Worm (Caenorhabditis elegans): Measurements from ENCODE around the gene srw-2.

The srw-2 gene

DNA sequence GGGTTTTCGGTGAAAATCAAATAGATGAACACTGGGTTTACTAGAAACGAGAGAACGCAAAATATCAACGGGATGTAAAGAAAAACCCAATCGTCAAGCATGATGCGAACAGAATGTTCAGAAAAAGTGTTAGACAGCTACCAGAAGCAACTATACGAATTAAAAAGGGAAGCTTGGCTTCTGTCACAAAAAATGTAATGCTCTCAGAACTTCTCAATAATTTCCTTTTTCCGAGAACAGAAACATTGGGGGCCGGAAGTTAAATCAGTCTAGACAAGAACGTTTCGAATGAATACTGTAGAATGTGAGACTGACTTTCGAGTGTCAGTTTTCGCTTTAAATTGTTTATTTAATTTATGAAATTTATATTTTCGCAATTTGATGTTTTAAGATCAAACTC is 29.1 kb downstream of the srw-2 start, which contains the start of gene srj-54:
Gene srj-54 (minus strand): TSS at position 101 of the 400 bp plus-strand sequence.
- TF ChIP-seq sea-1 (GFP tag; conservative IDR thresholded peaks at IDR 0.05) = no peak
- TF ChIP-seq F13C5.2 (tag; optimal IDR thresholded peaks at IDR 0.05) = no peak
- TF ChIP-seq flt-1 (GFP tag; IDR thresholded peaks at IDR 0.05) = no peak
- no peak for TF ChIP-seq ama-1 (optimal IDR thresholded peaks at IDR 0.05)
- TF ChIP-seq scrt-1 (GFP tag; IDR thresholded peaks at IDR 0.05) = no peak
- TF ChIP-seq aly-1 (tag; optimal IDR thresholded peaks at IDR 0.05) = no peak
- TF ChIP-seq B0310.2 (tag; optimal IDR thresholded peaks at IDR 0.05) = no peak
- TF ChIP-seq tbx-37 (GFP tag; conservative IDR thresholded peaks at IDR 0.05) = no peak
- TF ChIP-seq ets-7 (tag; optimal IDR thresholded peaks at IDR 0.05) = no peak
- no peak for TF ChIP-seq tbx-11 (GFP tag; IDR thresholded peaks at IDR 0.05)
- no peak for TF ChIP-seq ceh-13 (GFP tag; optimal IDR thresholded peaks at IDR 0.05)
- TF ChIP-seq tra-4 (tag; optimal IDR thresholded peaks at IDR 0.05) = no peak
- no peak for TF ChIP-seq ceh-36 (tag; optimal IDR thresholded peaks at IDR 0.05)
- TF ChIP-seq pes-1 (GFP tag; IDR thresholded peaks at IDR 0.05) = no peak

DNA sequence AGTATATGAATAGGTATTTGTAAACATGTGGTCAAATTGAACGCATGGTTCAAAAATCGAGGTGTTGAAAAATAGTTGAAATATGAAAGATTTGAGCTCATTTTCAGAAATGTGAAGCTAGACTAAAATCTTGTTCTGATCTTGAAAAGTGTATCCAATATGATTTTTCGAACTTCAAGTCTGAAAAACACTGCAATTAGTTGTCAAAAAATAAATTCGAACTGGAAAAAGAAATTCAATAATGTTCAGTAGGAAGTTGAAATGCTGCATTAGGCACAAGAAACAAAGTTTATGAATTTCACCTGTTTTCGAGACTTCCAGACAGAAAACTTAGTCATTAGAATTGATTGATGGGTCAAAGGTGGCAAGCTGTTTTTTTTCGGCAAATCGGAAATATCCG is 30.8 kb downstream of the srw-2 start, which contains the start of gene srh-270:
Gene srh-270 (minus strand): TSS at position 101 of the 400 bp plus-strand sequence.
- TF ChIP-seq pes-1 (GFP tag; IDR thresholded peaks at IDR 0.05) (no peak), ets-7 (tag; optimal IDR thresholded peaks at IDR 0.05) (no peak), sea-1 (GFP tag; conservative IDR thresholded peaks at IDR 0.05) (no peak), hmg-4 (GFP tag; optimal IDR thresholded peaks at IDR 0.05) (no peak), tbx-11 (GFP tag; IDR thresholded peaks at IDR 0.05) (no peak), tbx-37 (GFP tag; conservative IDR thresholded peaks at IDR 0.05) (no peak), hmbx-1 (tag; optimal IDR thresholded peaks at IDR 0.05) (no peak), tra-4 (tag; optimal IDR thresholded peaks at IDR 0.05) (no peak), aly-1 (tag; optimal IDR thresholded peaks at IDR 0.05) (no peak), ama-1 (optimal IDR thresholded peaks at IDR 0.05) (no peak), flt-1 (GFP tag; IDR thresholded peaks at IDR 0.05) (no peak), F13C5.2 (tag; optimal IDR thresholded peaks at IDR 0.05) (no peak), scrt-1 (GFP tag; IDR thresholded peaks at IDR 0.05) (no peak)

DNA sequence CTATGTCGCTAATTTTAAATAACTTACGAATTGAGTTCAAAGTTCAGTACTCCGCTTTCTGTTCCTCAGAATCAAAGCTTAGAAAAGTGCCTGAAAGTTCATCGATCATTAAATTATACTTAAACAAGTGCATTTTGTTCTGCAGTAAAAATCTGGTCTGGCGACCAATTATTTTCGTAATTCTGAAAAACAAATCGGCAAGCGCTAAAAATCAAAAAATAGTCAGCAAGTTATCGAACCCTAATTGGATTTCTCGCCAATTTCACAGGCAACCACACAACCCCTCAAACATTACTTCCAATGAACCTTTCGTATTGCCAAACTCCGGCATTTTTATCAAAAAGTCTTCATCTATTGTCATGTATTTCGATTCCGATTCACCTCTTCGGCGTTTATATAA is 32.4 kb downstream of the srw-2 start, which contains the start of gene srh-272:
Gene srh-272 (plus strand): TSS at position 301 of the 400 bp plus-strand sequence.
- TF ChIP-seq hmbx-1 (tag; optimal IDR thresholded peaks at IDR 0.05) (no peak), scrt-1 (GFP tag; IDR thresholded peaks at IDR 0.05) (no peak), tbx-11 (GFP tag; IDR thresholded peaks at IDR 0.05) (no peak), F13C5.2 (tag; optimal IDR thresholded peaks at IDR 0.05) (no peak), hmg-4 (GFP tag; optimal IDR thresholded peaks at IDR 0.05) (no peak), tbx-37 (GFP tag; conservative IDR thresholded peaks at IDR 0.05) (no peak), aly-1 (tag; optimal IDR thresholded peaks at IDR 0.05) (no peak)

DNA sequence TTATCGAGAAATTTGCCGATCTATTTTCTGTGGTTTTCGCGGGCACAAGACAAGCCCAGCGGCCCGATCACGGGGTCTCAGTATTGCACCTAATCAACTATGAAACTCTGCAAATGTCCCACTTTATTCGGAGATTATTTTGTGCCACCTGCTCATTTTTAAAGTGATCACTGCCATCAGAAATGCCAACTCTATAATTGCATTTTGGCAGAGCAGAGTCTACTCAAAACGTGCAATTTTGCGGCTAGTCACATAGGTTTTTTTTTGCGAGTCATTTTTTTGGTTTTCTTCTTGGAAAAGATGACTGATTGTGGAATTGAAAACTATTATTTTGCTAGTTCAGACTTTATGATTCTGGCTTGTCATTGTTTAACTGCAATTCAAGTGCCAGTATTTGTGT is 34.2 kb downstream of the srw-2 start, which contains the start of gene srh-240:
Gene srh-240 (plus strand): TSS at position 301 of the 400 bp plus-strand sequence.
- TF ChIP-seq hmg-4 (GFP tag; optimal IDR thresholded peaks at IDR 0.05) (no peak), ets-7 (tag; optimal IDR thresholded peaks at IDR 0.05) (no peak), ceh-13 (GFP tag; optimal IDR thresholded peaks at IDR 0.05) (no peak), B0310.2 (tag; optimal IDR thresholded peaks at IDR 0.05) (no peak), F13C5.2 (tag; optimal IDR thresholded peaks at IDR 0.05) (no peak), ceh-36 (tag; optimal IDR thresholded peaks at IDR 0.05) (no peak), hnd-1 (tag; optimal IDR thresholded peaks at IDR 0.05) (no peak), tbx-11 (GFP tag; IDR thresholded peaks at IDR 0.05) (no peak), aly-1 (tag; optimal IDR thresholded peaks at IDR 0.05) (no peak), tbx-37 (GFP tag; conservative IDR thresholded peaks at IDR 0.05) (no peak), flt-1 (GFP tag; IDR thresholded peaks at IDR 0.05) (no peak), sea-1 (GFP tag; conservative IDR thresholded peaks at IDR 0.05) (no peak)

DNA sequence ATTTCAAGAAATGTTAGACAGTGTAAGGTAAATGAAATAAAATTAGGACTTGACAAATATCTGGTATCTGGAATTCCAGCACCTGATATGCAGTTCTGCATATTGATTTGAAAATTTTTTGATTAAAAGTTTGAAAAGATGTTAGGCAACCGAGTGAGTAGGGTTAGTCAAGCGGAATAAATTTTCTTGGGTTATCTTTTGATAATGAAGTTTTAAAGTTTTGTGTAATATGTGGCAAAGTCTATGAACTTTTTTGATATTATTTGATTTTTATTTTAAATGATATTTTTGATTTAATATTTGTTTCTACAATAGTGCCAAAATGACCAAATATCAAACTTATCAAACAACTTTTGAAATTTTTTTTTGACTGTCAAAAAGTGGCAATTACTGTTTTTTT is 38.8 kb downstream of the srw-2 start, which contains the start of gene srh-241:
Gene srh-241 (minus strand): TSS at position 101 of the 400 bp plus-strand sequence.
- no peak for TF ChIP-seq aly-1 (tag; optimal IDR thresholded peaks at IDR 0.05)
- TF ChIP-seq ceh-13 (GFP tag; optimal IDR thresholded peaks at IDR 0.05) = no peak
- no peak for TF ChIP-seq flt-1 (GFP tag; IDR thresholded peaks at IDR 0.05)
- TF ChIP-seq hmg-4 (GFP tag; optimal IDR thresholded peaks at IDR 0.05) = no peak
- TF ChIP-seq B0310.2 (tag; optimal IDR thresholded peaks at IDR 0.05) = no peak
- TF ChIP-seq ets-7 (tag; optimal IDR thresholded peaks at IDR 0.05) = no peak
- no peak for TF ChIP-seq tbx-11 (GFP tag; IDR thresholded peaks at IDR 0.05)
- no peak for TF ChIP-seq hnd-1 (tag; optimal IDR thresholded peaks at IDR 0.05)
- no peak for TF ChIP-seq sea-1 (GFP tag; conservative IDR thresholded peaks at IDR 0.05)
- TF ChIP-seq hmbx-1 (tag; optimal IDR thresholded peaks at IDR 0.05) = no peak
- no peak for TF ChIP-seq tbx-37 (GFP tag; conservative IDR thresholded peaks at IDR 0.05)
- no peak for TF ChIP-seq ama-1 (optimal IDR thresholded peaks at IDR 0.05)
- no peak for TF ChIP-seq ceh-36 (tag; optimal IDR thresholded peaks at IDR 0.05)
- TF ChIP-seq tra-4 (tag; optimal IDR thresholded peaks at IDR 0.05) = no peak
- no peak for TF ChIP-seq F13C5.2 (tag; optimal IDR thresholded peaks at IDR 0.05)

DNA sequence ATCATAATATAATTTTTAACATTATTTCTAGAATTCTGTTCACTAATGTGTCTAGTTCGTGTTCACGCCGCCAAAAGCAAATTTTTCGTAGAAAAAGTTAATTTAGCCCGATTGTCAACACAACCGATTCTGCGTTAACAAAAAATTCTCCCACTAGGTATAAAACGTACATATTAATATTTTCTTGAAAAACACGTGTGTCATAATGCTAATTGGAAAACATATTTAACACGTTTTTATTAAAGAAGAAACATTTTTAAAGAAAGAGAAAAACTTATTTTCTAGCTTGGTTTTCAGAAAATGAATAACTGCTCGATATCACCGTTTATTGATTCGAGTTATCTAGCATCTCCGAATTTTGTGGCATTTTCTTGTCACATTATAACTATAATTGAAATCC is 39.4 kb downstream of the srw-2 start, which contains the start of gene srh-243:
Gene srh-243 (plus strand): TSS at position 301 of the 400 bp plus-strand sequence.
- no peak for TF ChIP-seq sea-1 (GFP tag; conservative IDR thresholded peaks at IDR 0.05)
- TF ChIP-seq flt-1 (GFP tag; IDR thresholded peaks at IDR 0.05) = no peak
- no peak for TF ChIP-seq hnd-1 (tag; optimal IDR thresholded peaks at IDR 0.05)
- no peak for TF ChIP-seq tbx-11 (GFP tag; IDR thresholded peaks at IDR 0.05)
- no peak for TF ChIP-seq tbx-37 (GFP tag; conservative IDR thresholded peaks at IDR 0.05)
- TF ChIP-seq aly-1 (tag; optimal IDR thresholded peaks at IDR 0.05) = no peak
- TF ChIP-seq F13C5.2 (tag; optimal IDR thresholded peaks at IDR 0.05) = no peak
- no peak for TF ChIP-seq ama-1 (optimal IDR thresholded peaks at IDR 0.05)
- no peak for TF ChIP-seq hmbx-1 (tag; optimal IDR thresholded peaks at IDR 0.05)
- no peak for TF ChIP-seq ets-7 (tag; optimal IDR thresholded peaks at IDR 0.05)
- no peak for TF ChIP-seq scrt-1 (GFP tag; IDR thresholded peaks at IDR 0.05)
- TF ChIP-seq hmg-4 (GFP tag; optimal IDR thresholded peaks at IDR 0.05) = no peak
- TF ChIP-seq ceh-36 (tag; optimal IDR thresholded peaks at IDR 0.05) = no peak
- no peak for TF ChIP-seq pes-1 (GFP tag; IDR thresholded peaks at IDR 0.05)
- TF ChIP-seq B0310.2 (tag; optimal IDR thresholded peaks at IDR 0.05) = no peak
- no peak for TF ChIP-seq tra-4 (tag; optimal IDR thresholded peaks at IDR 0.05)

Data from whole organism, early embryonic.